Worm (Caenorhabditis elegans): ENCODE results near the gene srt-6.

srt-6 gene

ce11 chrV:7426594-7426993 lies 18.0 kb upstream of the srt-6 start, which contains the start of gene srw-68:
Gene srw-68 (minus strand): TSS chrV:7426694.
- TF ChIP-seq mbf-1 (tag; optimal IDR thresholded peaks at IDR 0.05) (no peak), ztf-1 (GFP tag; conservative IDR thresholded peaks at IDR 0.05) (no peak), unc-62 (GFP tag; optimal IDR thresholded peaks at IDR 0.05) (no peak), Y55F3AM.14 (GFP tag; optimal IDR thresholded peaks at IDR 0.05) (no peak), egl-27 (tag; optimal IDR thresholded peaks at IDR 0.05) (no peak), nhr-23 (tag; optimal IDR thresholded peaks at IDR 0.05) (no peak), fos-1 (tag; optimal IDR thresholded peaks at IDR 0.05) (no peak), ZK546.5 (tag; optimal IDR thresholded peaks at IDR 0.05) (no peak), nhr-237 (tag; optimal IDR thresholded peaks at IDR 0.05) (no peak), crh-2 (tag; optimal IDR thresholded peaks at IDR 0.05) (no peak), ceh-82 (tag; optimal IDR thresholded peaks at IDR 0.05) (no peak), unc-55 (GFP tag; optimal IDR thresholded peaks at IDR 0.05) (no peak), nhr-25 (tag; optimal IDR thresholded peaks at IDR 0.05) (no peak), aly-2 (tag; optimal IDR thresholded peaks at IDR 0.05) (no peak)

DNA sequence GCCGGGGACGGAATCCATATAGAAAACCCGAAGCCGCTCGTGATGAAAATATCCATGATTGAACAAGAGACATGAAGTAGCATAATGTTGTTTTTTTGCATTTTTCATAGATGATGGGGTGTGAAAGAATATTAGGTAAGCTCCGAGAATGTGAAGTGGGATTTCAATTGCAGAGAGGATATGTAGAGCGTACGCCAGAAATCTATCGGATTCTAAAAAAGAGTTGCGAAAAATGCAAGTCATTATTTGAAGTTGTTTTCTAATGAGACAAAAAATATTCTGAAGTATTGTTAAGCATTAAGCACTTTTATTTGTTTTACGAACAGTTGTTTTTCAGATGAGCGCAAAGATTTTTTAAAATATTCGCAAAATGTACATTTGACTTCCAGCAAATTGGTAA lies 15.7 kb upstream of the srt-6 start, which contains the start of gene F18E3.10:
TSS of gene F18E3.10 (minus strand) at position 101 of the 400 bp plus-strand sequence.
- TF ChIP-seq gmeb-1 (tag; optimal IDR thresholded peaks at IDR 0.05) (no peak), sem-4 (tag; optimal IDR thresholded peaks at IDR 0.05) (no peak), unc-39 (tag; optimal IDR thresholded peaks at IDR 0.05) (no peak)

- TF ChIP-seq mdl-1 (tag; optimal IDR thresholded peaks at IDR 0.05) (no peak), ama-1 (optimal IDR thresholded peaks at IDR 0.05) (no peak), C34F6.9 (tag; optimal IDR thresholded peaks at IDR 0.05) (no peak), sem-4 (tag; optimal IDR thresholded peaks at IDR 0.05) (no peak), unc-62 (GFP tag; optimal IDR thresholded peaks at IDR 0.05) (no peak), sma-3 (GFP tag; optimal IDR thresholded peaks at IDR 0.05) (no peak), alr-1 (tag; optimal IDR thresholded peaks at IDR 0.05) (no peak), nhr-237 (tag; optimal IDR thresholded peaks at IDR 0.05) (no peak), skn-1 (tag; optimal IDR thresholded peaks at IDR 0.05) (no peak), ztf-4 (tag; optimal IDR thresholded peaks at IDR 0.05) (no peak), crh-2 (tag; optimal IDR thresholded peaks at IDR 0.05) (no peak), R02D3.7 (tag; optimal IDR thresholded peaks at IDR 0.05) (no peak), nhr-11 (tag; optimal IDR thresholded peaks at IDR 0.05) (no peak)
Measured at ce11 chrV:7420162-7420561, 11.5 kb upstream of the srt-6 start, which contains the start of gene srxa-4. Gene srxa-4 (plus strand): TSS chrV:7420462.

DNA sequence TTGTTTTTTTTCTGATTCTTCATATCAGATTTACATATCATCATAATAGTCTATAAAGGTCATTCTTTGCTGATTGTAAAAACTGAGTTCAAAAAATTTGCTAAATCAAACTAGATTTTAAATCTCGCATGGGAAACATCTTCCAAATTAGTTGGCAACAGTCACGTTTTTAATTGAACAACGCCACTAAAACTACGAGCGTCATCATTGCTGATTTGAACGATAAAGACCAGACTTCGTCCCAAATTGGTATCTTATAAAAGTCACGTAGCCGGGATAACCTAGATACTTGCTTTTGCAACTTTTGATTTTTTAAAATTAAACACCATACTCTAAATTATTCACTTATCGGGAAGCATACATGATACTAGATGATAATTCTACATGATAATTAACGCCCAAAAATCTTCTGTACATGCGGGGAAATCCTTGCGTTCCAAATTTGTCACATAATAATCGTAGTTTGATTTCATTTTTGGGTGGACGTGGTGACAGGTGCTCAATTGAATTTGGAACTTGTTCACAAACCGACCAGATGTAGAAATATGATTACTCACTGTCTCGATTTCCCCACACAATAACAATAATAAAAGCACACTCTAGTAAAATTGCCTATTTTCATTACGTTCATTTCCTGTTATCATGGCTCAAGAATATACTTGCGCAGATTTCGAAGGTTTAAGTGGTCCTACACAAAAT lies 8.6 kb upstream of the srt-6 start, which contains the start of gene srw-67:
TSS of gene srw-67 (plus strand) at position 643 of the 699 bp plus-strand sequence.
- TF ChIP-seq crh-2 (tag; optimal IDR thresholded peaks at IDR 0.05) = no peak
- no peak for TF ChIP-seq elt-1 (tag; optimal IDR thresholded peaks at IDR 0.05)
- TF ChIP-seq lsy-2 (tag; optimal IDR thresholded peaks at IDR 0.05) = no peak
- no peak for TF ChIP-seq blmp-1 (tag; optimal IDR thresholded peaks at IDR 0.05; ENCODE audit: insufficient read depth)
- peak; percentile 51 for TF ChIP-seq nhr-25 (tag; optimal IDR thresholded peaks at IDR 0.05)
- TF ChIP-seq sem-4 (tag; optimal IDR thresholded peaks at IDR 0.05) = no peak
- TF ChIP-seq Y55F3AM.14 (GFP tag; optimal IDR thresholded peaks at IDR 0.05) = no peak

DNA sequence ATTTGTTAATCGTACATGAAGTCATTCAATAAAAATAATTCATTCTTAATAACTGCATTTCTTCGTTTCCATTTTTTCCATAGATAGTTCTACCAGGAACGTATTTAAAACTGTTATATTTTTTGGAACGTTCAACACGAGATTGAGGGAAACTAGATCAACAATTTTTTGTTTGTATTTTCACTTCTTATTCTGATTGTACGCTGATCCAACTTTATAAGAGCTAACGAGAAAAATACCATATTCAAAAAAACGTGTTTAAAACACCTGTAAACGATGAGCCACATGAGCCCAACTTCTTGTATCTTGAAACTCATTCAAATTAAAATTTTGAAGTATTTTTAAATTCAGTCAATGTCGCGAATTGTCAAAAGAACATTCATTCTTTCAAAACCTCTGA lies 8.0 kb upstream of the srt-6 start:
- TF ChIP-seq nhr-21 (tag; optimal IDR thresholded peaks at IDR 0.05) = peak; percentile 31
- peak; percentile 1 for TF ChIP-seq sma-3 (GFP tag; optimal IDR thresholded peaks at IDR 0.05)
- no peak for TF ChIP-seq ztf-1 (GFP tag; conservative IDR thresholded peaks at IDR 0.05)
- no peak for TF ChIP-seq lin-39 (tag; optimal IDR thresholded peaks at IDR 0.05)
- TF ChIP-seq C34F6.9 (tag; optimal IDR thresholded peaks at IDR 0.05) = no peak
- no peak for TF ChIP-seq crh-2 (tag; optimal IDR thresholded peaks at IDR 0.05)

DNA sequence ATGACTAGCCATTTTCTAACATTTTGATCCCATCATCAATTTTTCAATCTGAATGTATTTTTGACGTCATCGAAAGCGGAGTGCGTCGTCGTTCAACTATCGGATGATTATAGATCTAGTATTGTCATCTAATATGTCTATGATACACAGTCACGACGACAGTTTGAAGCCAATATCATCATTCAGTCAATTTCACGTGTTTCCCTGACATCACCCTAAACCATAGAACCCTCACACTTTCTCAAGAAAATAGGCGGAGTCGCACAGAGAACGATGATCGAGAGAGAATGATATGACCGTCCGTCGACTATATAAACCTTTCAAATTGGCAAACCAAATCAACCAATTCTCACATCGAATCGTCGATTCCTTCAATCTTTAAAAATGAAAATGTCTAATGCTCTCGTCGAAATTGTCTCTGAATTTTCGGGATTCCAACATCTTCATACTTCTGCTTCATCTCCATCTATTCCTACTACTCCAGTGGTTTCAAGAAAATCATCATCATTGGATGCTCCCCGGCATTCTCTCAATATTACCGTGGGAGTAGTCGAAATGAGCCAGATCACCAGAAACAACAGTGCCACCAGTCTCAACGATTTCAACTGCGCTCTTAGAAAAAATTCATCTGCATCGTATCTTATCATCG lies 7.3 kb upstream of the srt-6 start, which contains the start of gene F18E3.13:
TSS of gene F18E3.13 (plus strand) at position 385 of the 649 bp plus-strand sequence.
- TF ChIP-seq sma-9 (GFP tag; optimal IDR thresholded peaks at IDR 0.05) (peak; percentile 95), sma-9 (tag; optimal IDR thresholded peaks at IDR 0.05) (no peak), F13H6.1 (tag; optimal IDR thresholded peaks at IDR 0.05) (peak; percentile 35), R02D3.7 (tag; optimal IDR thresholded peaks at IDR 0.05) (no peak), unc-55 (GFP tag; optimal IDR thresholded peaks at IDR 0.05) (no peak), mdl-1 (tag; optimal IDR thresholded peaks at IDR 0.05) (peak; percentile 7 to 63), egl-27 (tag; optimal IDR thresholded peaks at IDR 0.05) (peak; percentile 65), sma-3 (GFP tag; optimal IDR thresholded peaks at IDR 0.05) (peak; percentile 94), nhr-25 (tag; optimal IDR thresholded peaks at IDR 0.05) (peak; percentile 93), nhr-6 (tag; optimal IDR thresholded peaks at IDR 0.05) (peak; percentile 63), nhr-129 (tag; optimal IDR thresholded peaks at IDR 0.05) (peak; percentile 69), blmp-1 (tag; optimal IDR thresholded peaks at IDR 0.05; ENCODE audit: insufficient read depth) (peak; percentile 94), sem-4 (tag; optimal IDR thresholded peaks at IDR 0.05) (peak; percentile 48), mab-5 (tag; optimal IDR thresholded peaks at IDR 0.05) (no peak), fos-1 (tag; optimal IDR thresholded peaks at IDR 0.05) (peak; percentile 21), ztf-1 (GFP tag; conservative IDR thresholded peaks at IDR 0.05) (no peak), ama-1 (optimal IDR thresholded peaks at IDR 0.05) (peak; percentile 86), Y55F3AM.14 (GFP tag; optimal IDR thresholded peaks at IDR 0.05) (peak; percentile 46), nhr-21 (tag; optimal IDR thresholded peaks at IDR 0.05) (peak; percentile 97), snpc-4 (tag; optimal IDR thresholded peaks at IDR 0.05) (no peak), lsy-2 (tag; optimal IDR thresholded peaks at IDR 0.05) (peak in 1 of 2 experiments; percentile 25)

Data from whole organism, L2 larva.